Fruit fly (Drosophila melanogaster): ENCODE measurements around the gene Nubp2.

Gene Nubp2

dm6 chr3L:20517897-20518804, 8.2 kb upstream of the Nubp2 start (continued):
- no peak for TF ChIP-seq amos (GFP tag; IDR thresholded peaks at IDR 0.05; ENCODE audit: partially characterized antibody)
- no peak for TF ChIP-seq Awh (GFP tag; IDR thresholded peaks at IDR 0.05)
- TF ChIP-seq Lpt (GFP tag; optimal IDR thresholded peaks at IDR 0.05), result no peak
- TF ChIP-seq Oaz (GFP tag; IDR thresholded peaks at IDR 0.05), result no peak
- TF ChIP-seq CG31365 (tag; optimal IDR thresholded peaks at IDR 0.05), result no peak
- TF ChIP-seq CG33213 (GFP tag; optimal IDR thresholded peaks at IDR 0.05), result no peak
- peak; percentile 45 for TF ChIP-seq pho (GFP tag; optimal IDR thresholded peaks at IDR 0.05)
- peak; percentile 8 for TF ChIP-seq CG13424 (tag; optimal IDR thresholded peaks at IDR 0.05)
- peak; percentile 38; the same call in 1 of the 2 replicates for TF ChIP-seq Xrp1 (GFP tag; IDR thresholded peaks at IDR 0.05)
- no peak for TF ChIP-seq oc (tag; optimal IDR thresholded peaks at IDR 0.05)
- TF ChIP-seq Neu2 (GFP tag; optimal IDR thresholded peaks at IDR 0.05; ENCODE audit: borderline replicate concordance), result no peak
- TF ChIP-seq CG3281 (GFP tag; optimal IDR thresholded peaks at IDR 0.05), result peak; percentile 47
- TF ChIP-seq BEAF-32 (GFP tag; optimal IDR thresholded peaks at IDR 0.05), result no peak
- no peak for TF ChIP-seq CG11560 (tag; IDR thresholded peaks at IDR 0.05)
- 0 out of 2 replicates have a peak, but pooled peaks have one; percentile 33 for TF ChIP-seq E2f2 (GFP tag; IDR thresholded peaks at IDR 0.05)
- TF ChIP-seq CG10959 (GFP tag; IDR thresholded peaks at IDR 0.05), result no peak
- no peak for TF ChIP-seq crc (GFP tag; optimal IDR thresholded peaks at IDR 0.05)
- TF ChIP-seq Nf-YA (GFP tag; IDR thresholded peaks at IDR 0.05), result no peak
- TF ChIP-seq schlank (tag; optimal IDR thresholded peaks at IDR 0.05), result no peak
- TF ChIP-seq CG7271 (tag; optimal IDR thresholded peaks at IDR 0.05), result no peak
- TF ChIP-seq sd (tag; optimal IDR thresholded peaks at IDR 0.05), result peak; percentile 64
- TF ChIP-seq CG4854 (GFP tag; optimal IDR thresholded peaks at IDR 0.05), result no peak
- TF ChIP-seq cwo (GFP tag; optimal IDR thresholded peaks at IDR 0.05), result peak; percentile 28
- TF ChIP-seq Lim3 (GFP tag; IDR thresholded peaks at IDR 0.05), result no peak
- peak; percentile 56 for TF ChIP-seq bab2 (GFP tag; optimal IDR thresholded peaks at IDR 0.05)
- peak; percentile 8 for TF ChIP-seq ind (GFP tag; optimal IDR thresholded peaks at IDR 0.05)
- no peak for TF ChIP-seq sc (optimal IDR thresholded peaks at IDR 0.05)
- no peak for TF ChIP-seq sc (GFP tag; optimal IDR thresholded peaks at IDR 0.05)
- no peak for TF ChIP-seq Doc3 (GFP tag; IDR thresholded peaks at IDR 0.05; ENCODE audit: partially characterized antibody)
- TF ChIP-seq CG11504 (tag; optimal IDR thresholded peaks at IDR 0.05), result peak; percentile 52
- TF ChIP-seq CG6689 (GFP tag; IDR thresholded peaks at IDR 0.05), result peak; percentile 54
- TF ChIP-seq Ets65A (GFP tag), result peak; percentile 74
- peak; percentile 9 for TF ChIP-seq D19A (tag; optimal IDR thresholded peaks at IDR 0.05)
- TF ChIP-seq gcm (GFP tag; optimal IDR thresholded peaks at IDR 0.05), result no peak
- TF ChIP-seq lov (optimal IDR thresholded peaks at IDR 0.05), result no peak
- TF ChIP-seq lov (GFP tag; IDR thresholded peaks at IDR 0.05), result no peak
- no peak for TF ChIP-seq pros (GFP tag; optimal IDR thresholded peaks at IDR 0.05)
- TF ChIP-seq CG11456 (GFP tag; IDR thresholded peaks at IDR 0.05), result no peak
- TF ChIP-seq Oli (tag; optimal IDR thresholded peaks at IDR 0.05), result peak; percentile 41
- no peak for TF ChIP-seq CG1024 (GFP tag; IDR thresholded peaks at IDR 0.05)
- no peak for TF ChIP-seq fd3F (GFP tag; optimal IDR thresholded peaks at IDR 0.05)
- TF ChIP-seq seq (GFP tag; IDR thresholded peaks at IDR 0.05), result peak; percentile 19; the same call in 1 of the 2 replicates
- no peak for TF ChIP-seq ab (GFP tag; optimal IDR thresholded peaks at IDR 0.05)
- TF ChIP-seq CG14860 (GFP tag; IDR thresholded peaks at IDR 0.05; ENCODE audit: partially characterized antibody), result no peak
- TF ChIP-seq hb (GFP tag; IDR thresholded peaks at IDR 0.05; ENCODE audit: partially characterized antibody), result no peak
- no peak for TF ChIP-seq CG14441 (GFP tag; IDR thresholded peaks at IDR 0.05)
- no peak for TF ChIP-seq dm (GFP tag; optimal IDR thresholded peaks at IDR 0.05)
- TF ChIP-seq CG32767 (GFP tag; IDR thresholded peaks at IDR 0.05), result no peak
- no peak for TF ChIP-seq Sin3A (optimal IDR thresholded peaks at IDR 0.05)

Data from whole organism, embryonic.